Worm (Caenorhabditis elegans) whole organism, L2 larva: ENCODE measurements around the gene sre-37.

Experiments
- F13H6.1 ChIP-seq: sonication (generic microtip); optimal IDR thresholded peaks from 2 replicates; lab custom pipeline; 2016; ENCODE audit warnings: missing genetic modification characterization, missing compliant biosample characterization
- R02D3.7 ChIP-seq: fragments of 150-350 bp; optimal IDR thresholded peaks from 2 replicates; lab custom pipeline; 2014; ENCODE audit warnings: missing biosample characterization, missing genetic modification characterization
- Y55F3AM.14 ChIP-seq: fragments of 200-800 bp; sonication (Bioruptor generic); optimal IDR thresholded peaks from 2 replicates; lab custom pipeline; 2018; ENCODE audit warnings: mild to moderate bottlenecking, missing genetic modification characterization, missing compliant biosample characterization
- ZK546.5 ChIP-seq: sonication (generic microtip); optimal IDR thresholded peaks from 2 replicates; lab custom pipeline; 2017; ENCODE audit warnings: missing biosample characterization, missing genetic modification characterization
- blmp-1 ChIP-seq: sonication (generic microtip); optimal IDR thresholded peaks from 2 replicates; lab custom pipeline; 2017; ENCODE audit warnings: missing genetic modification characterization, mild to moderate bottlenecking, missing compliant biosample characterization, antibody characterized with exemption, moderate library complexity; ENCODE audit not compliant: insufficient read depth
- ceh-16 ChIP-seq: fragments of 150-350 bp; optimal IDR thresholded peaks from 2 replicates; lab custom pipeline; 2014; ENCODE audit warnings: missing biosample characterization, missing genetic modification characterization
- ceh-82 ChIP-seq: fragments of 150-350 bp; optimal IDR thresholded peaks from 2 replicates; lab custom pipeline; 2014; ENCODE audit warnings: missing biosample characterization, missing genetic modification characterization
- crh-2 ChIP-seq: sonication (generic microtip); optimal IDR thresholded peaks from 2 replicates; lab custom pipeline; 2017; ENCODE audit warnings: missing biosample characterization, missing genetic modification characterization
- elt-3 ChIP-seq: sonication (generic microtip); optimal IDR thresholded peaks from 2 replicates; lab custom pipeline; 2017; ENCODE audit warnings: missing biosample characterization, missing genetic modification characterization
- fos-1 ChIP-seq: fragments of 150-350 bp; optimal IDR thresholded peaks from 2 replicates; lab custom pipeline; 2014; ENCODE audit warnings: missing biosample characterization, missing genetic modification characterization
- lin-11 ChIP-seq: fragments of 150-350 bp; sonication (generic microtip); optimal IDR thresholded peaks from 2 replicates; lab custom pipeline; 2014; ENCODE audit warnings: missing biosample characterization, missing genetic modification characterization, inconsistent platforms, mixed read lengths
- lin-13 ChIP-seq: fragments of 150-350 bp; optimal IDR thresholded peaks from 2 replicates; lab custom pipeline; 2014; ENCODE audit warnings: missing biosample characterization, missing genetic modification reagents, missing genetic modification characterization
- lin-39 ChIP-seq: fragments of 150-350 bp; optimal IDR thresholded peaks from 2 replicates; lab custom pipeline; 2014; ENCODE audit warnings: missing biosample characterization, missing genetic modification reagents, missing genetic modification characterization
- lsy-2 ChIP-seq, 2 experiments: fragments of 150-350 bp in 1 of 2; sonication (generic microtip) in 1 of 2; optimal IDR thresholded peaks; 2 replicates each; lab custom pipeline; 2014 to 2017; ENCODE audit warnings: missing biosample characterization in 2 of 2, missing genetic modification characterization in 2 of 2
- mab-5 ChIP-seq: fragments of 150-350 bp; optimal IDR thresholded peaks from 2 replicates; lab custom pipeline; 2014; ENCODE audit warnings: missing biosample characterization, missing genetic modification characterization
- mbf-1 ChIP-seq: sonication (generic microtip); optimal IDR thresholded peaks from 2 replicates; lab custom pipeline; 2017; ENCODE audit warnings: missing biosample characterization, missing genetic modification characterization
- mdl-1 ChIP-seq, 2 experiments: fragments of 150-350 bp in 1 of 2; sonication (generic microtip) in 1 of 2; optimal IDR thresholded peaks; 2 replicates each; lab custom pipeline; 2017; ENCODE audit warnings: missing biosample characterization in 2 of 2, missing genetic modification characterization in 2 of 2
- nhr-11 ChIP-seq: fragments of 150-350 bp; optimal IDR thresholded peaks from 2 replicates; lab custom pipeline; 2014; ENCODE audit warnings: missing biosample characterization, missing genetic modification characterization
- nhr-12 ChIP-seq: fragments of 150-350 bp; optimal IDR thresholded peaks from 2 replicates; lab custom pipeline; 2014; ENCODE audit warnings: missing biosample characterization, missing genetic modification characterization
- nhr-129 ChIP-seq: fragments of 150-350 bp; optimal IDR thresholded peaks from 2 replicates; lab custom pipeline; 2014; ENCODE audit warnings: missing biosample characterization, missing genetic modification characterization
- nhr-21 ChIP-seq: fragments of 150-350 bp; optimal IDR thresholded peaks from 2 replicates; lab custom pipeline; 2014; ENCODE audit warnings: missing biosample characterization, missing genetic modification characterization
- nhr-23 ChIP-seq: fragments of 150-350 bp; optimal IDR thresholded peaks from 2 replicates; lab custom pipeline; 2014; ENCODE audit warnings: missing biosample characterization, missing genetic modification reagents, missing genetic modification characterization
- nhr-25 ChIP-seq: fragments of 150-350 bp; sonication (generic microtip); optimal IDR thresholded peaks from 3 replicates; lab custom pipeline; 2014; ENCODE audit warnings: missing biosample characterization, missing genetic modification characterization
- nhr-6 ChIP-seq: fragments of 150-350 bp; optimal IDR thresholded peaks from 2 replicates; lab custom pipeline; 2014; ENCODE audit warnings: missing biosample characterization, missing genetic modification characterization
- nhr-77 ChIP-seq: fragments of 150-350 bp; optimal IDR thresholded peaks from 2 replicates; lab custom pipeline; 2014; ENCODE audit warnings: missing biosample characterization, missing genetic modification characterization
- peb-1 ChIP-seq: fragments of 150-350 bp; optimal IDR thresholded peaks from 2 replicates; lab custom pipeline; 2014; ENCODE audit warnings: missing biosample characterization, missing genetic modification characterization
- sem-4 ChIP-seq: fragments of 150-350 bp; optimal IDR thresholded peaks from 2 replicates; lab custom pipeline; 2014; ENCODE audit warnings: missing biosample characterization, missing genetic modification reagents, missing genetic modification characterization
- skn-1 ChIP-seq: sonication (generic microtip); optimal IDR thresholded peaks from 2 replicates; lab custom pipeline; 2017; ENCODE audit warnings: missing biosample characterization, missing genetic modification characterization
- sma-9 ChIP-seq, 2 experiments: fragments of 150-350 bp in 1 of 2; sonication (generic microtip) in 1 of 2; optimal IDR thresholded peaks; 2 replicates each; lab custom pipeline; 2014 to 2016; ENCODE audit warnings: missing genetic modification characterization in 2 of 2, mild to moderate bottlenecking in 1 of 2, missing biosample characterization in 1 of 2, missing compliant biosample characterization in 1 of 2, missing genetic modification reagents in 1 of 2, moderate library complexity in 1 of 2
- snpc-4 ChIP-seq: fragments of 150-350 bp; optimal IDR thresholded peaks from 2 replicates; lab custom pipeline; 2014; ENCODE audit warnings: missing biosample characterization, missing genetic modification characterization
- unc-39 ChIP-seq: fragments of 150-350 bp; optimal IDR thresholded peaks from 2 replicates; lab custom pipeline; 2014; ENCODE audit warnings: missing biosample characterization, missing genetic modification characterization
- unc-55 ChIP-seq: fragments of 150-350 bp; sonication (generic microtip); optimal IDR thresholded peaks from 3 replicates; lab custom pipeline; 2014; ENCODE audit warnings: missing biosample characterization, missing genetic modification reagents, missing genetic modification characterization
- unc-62 ChIP-seq: fragments of 150-350 bp; optimal IDR thresholded peaks from 2 replicates; lab custom pipeline; 2014; ENCODE audit warnings: missing biosample characterization, missing genetic modification reagents, missing genetic modification characterization
- ztf-1 ChIP-seq: fragments of 200-800 bp; sonication (Bioruptor generic); conservative IDR thresholded peaks from 2 replicates; pipeline ENCODE4 v1.3.6; 2022; ENCODE audit warnings: missing genetic modification characterization, missing compliant biosample characterization
- ztf-11 ChIP-seq: sonication (generic microtip); optimal IDR thresholded peaks from 2 replicates; lab custom pipeline; 2017; ENCODE audit warnings: missing biosample characterization, missing genetic modification characterization
- ztf-4 ChIP-seq: fragments of 150-350 bp; optimal IDR thresholded peaks from 2 replicates; lab custom pipeline; 2014; ENCODE audit warnings: missing biosample characterization, missing genetic modification characterization

sre-37 gene

ce11 chrII:12480811-12481210 lies 15.2 kb downstream of the sre-37 start, which contains the start of gene arrd-9:
Gene arrd-9, minus strand, starts transcription at chrII:12480911.
- no peak for TF ChIP-seq ztf-1 (GFP tag; lab: Robert Waterston, UW)
- TF ChIP-seq F13H6.1 (tag; lab: Kevin White, UChicago): no peak
- no peak for TF ChIP-seq sem-4 (tag; lab: Kevin White, UChicago)
- TF ChIP-seq nhr-25 (tag; lab: Kevin White, UChicago): no peak
- TF ChIP-seq ztf-11 (tag; lab: Kevin White, UChicago): no peak
- no peak for TF ChIP-seq Y55F3AM.14 (GFP tag; lab: Kevin White, UChicago)
- no peak for TF ChIP-seq peb-1
- TF ChIP-seq mab-5 (tag; lab: Kevin White, UChicago): no peak
- TF ChIP-seq nhr-129 (tag; lab: Kevin White, UChicago): no peak
- no peak for TF ChIP-seq ceh-82
- no peak for TF ChIP-seq lin-13 (GFP tag; lab: Kevin White, UChicago)
- no peak for TF ChIP-seq unc-55 (GFP tag; lab: Kevin White, UChicago)
- TF ChIP-seq ceh-16 (tag; lab: Kevin White, UChicago): no peak
- TF ChIP-seq snpc-4 (tag; lab: Kevin White, UChicago): no peak
- TF ChIP-seq nhr-11: no peak
- TF ChIP-seq ZK546.5 (tag; lab: Kevin White, UChicago): no peak
- TF ChIP-seq lin-39: no peak
- TF ChIP-seq, all 48 proteins: peak for 0

- TF ChIP-seq nhr-6 (no peak), lsy-2 (tag; optimal IDR thresholded peaks at IDR 0.05; lab: Kevin White, UChicago) (no peak), nhr-25 (tag; lab: Kevin White, UChicago) (no peak), blmp-1 (no peak), nhr-129 (tag; lab: Kevin White, UChicago) (no peak), sma-9 (GFP tag; optimal IDR thresholded peaks at IDR 0.05; lab: Kevin White, UChicago) (no peak), sma-9 (tag; optimal IDR thresholded peaks at IDR 0.05; lab: Kevin White, UChicago) (no peak)
Observed at ce11 chrII:12481645-12482044, 16.0 kb downstream of the sre-37 start.

- no peak for TF ChIP-seq Y55F3AM.14 (GFP tag; lab: Kevin White, UChicago)
- TF ChIP-seq ceh-16 (tag; lab: Kevin White, UChicago): no peak
- no peak for TF ChIP-seq nhr-21 (tag; lab: Kevin White, UChicago)
- TF ChIP-seq nhr-23 (tag; lab: Kevin White, UChicago): no peak
- no peak for TF ChIP-seq ztf-11 (tag; lab: Kevin White, UChicago)
- TF ChIP-seq unc-55 (GFP tag; lab: Kevin White, UChicago): no peak
- TF ChIP-seq nhr-12 (tag; lab: Kevin White, UChicago): no peak
- TF ChIP-seq F13H6.1 (tag; lab: Kevin White, UChicago): no peak
- no peak for TF ChIP-seq unc-62
- TF ChIP-seq peb-1: no peak
- no peak for TF ChIP-seq fos-1 (tag; lab: Kevin White, UChicago)
- TF ChIP-seq elt-3 (tag; lab: Kevin White, UChicago): no peak
- no peak for TF ChIP-seq R02D3.7
- no peak for TF ChIP-seq sma-9 (GFP tag; optimal IDR thresholded peaks at IDR 0.05; lab: Kevin White, UChicago)
- no peak for TF ChIP-seq sma-9 (tag; optimal IDR thresholded peaks at IDR 0.05; lab: Kevin White, UChicago)
- TF ChIP-seq mab-5 (tag; lab: Kevin White, UChicago): no peak
- no peak for TF ChIP-seq unc-39 (tag; lab: Kevin White, UChicago)
- no peak for TF ChIP-seq blmp-1
- no peak for TF ChIP-seq ceh-82
- TF ChIP-seq snpc-4 (tag; lab: Kevin White, UChicago): no peak
- TF ChIP-seq, all 48 proteins: peak for 0
Observed at ce11 chrII:12482622-12483021, 17.0 kb downstream of the sre-37 start, which contains the start of gene fbxb-102. Gene fbxb-102, plus strand, starts transcription at chrII:12482922.

- TF ChIP-seq unc-39 (tag; lab: Kevin White, UChicago) (no peak), skn-1 (no peak), ztf-4 (tag; lab: Kevin White, UChicago) (no peak), ceh-82 (no peak), mbf-1 (tag; lab: Kevin White, UChicago) (no peak), peb-1 (no peak), F13H6.1 (tag; lab: Kevin White, UChicago) (no peak), mdl-1 (tag; optimal IDR thresholded peaks at IDR 0.05; lab: Kevin White, UChicago) (no peak), mab-5 (tag; lab: Kevin White, UChicago) (no peak), ztf-1 (GFP tag; lab: Robert Waterston, UW) (no peak), ceh-16 (tag; lab: Kevin White, UChicago) (no peak), crh-2 (tag; lab: Kevin White, UChicago) (no peak), lin-11 (tag; lab: Kevin White, UChicago) (no peak), ZK546.5 (tag; lab: Kevin White, UChicago) (no peak), nhr-6 (no peak), nhr-77 (tag; lab: Kevin White, UChicago) (no peak)
Observed at ce11 chrII:12485060-12485459, 19.4 kb downstream of the sre-37 start, which contains the start of gene F15A4.10. Gene F15A4.10, minus strand, starts transcription at chrII:12485160.
